Fruit fly (Drosophila melanogaster): Measurements from ENCODE around the gene Hers.

Hers gene

dm6 chrX:19848342-19848793, 17.6 kb upstream of the Hers start (continued):
- TF ChIP-seq z (GFP tag; IDR thresholded peaks at IDR 0.05), result no peak
- TF ChIP-seq Adf1 (GFP tag; IDR thresholded peaks at IDR 0.05), result peak; percentile 60
- peak; percentile 4 for TF ChIP-seq Abd-B (GFP tag; optimal IDR thresholded peaks at IDR 0.05)
- TF ChIP-seq onecut (GFP tag; IDR thresholded peaks at IDR 0.05), result no peak; the same call in none of the 2 replicates
- TF ChIP-seq Mes4 (GFP tag; optimal IDR thresholded peaks at IDR 0.05), result peak; percentile 65
- TF ChIP-seq Sry-β (GFP tag; optimal IDR thresholded peaks at IDR 0.05), result peak; percentile 52
- TF ChIP-seq bbx (GFP tag; IDR thresholded peaks at IDR 0.05; ENCODE audit: partially characterized antibody), result peak; percentile 69
- peak; percentile 64 for TF ChIP-seq maf-S (GFP tag; optimal IDR thresholded peaks at IDR 0.05)
- TF ChIP-seq Usf (GFP tag; optimal IDR thresholded peaks at IDR 0.05), result no peak
- TF ChIP-seq CG6813 (GFP tag; optimal IDR thresholded peaks at IDR 0.05), result peak; percentile 58
- TF ChIP-seq CG18262 (tag; optimal IDR thresholded peaks at IDR 0.05), result peak; percentile 47
- peak; percentile 59 for TF ChIP-seq Atf-2 (GFP tag; optimal IDR thresholded peaks at IDR 0.05)
- peak; percentile 65 for TF ChIP-seq E2f2 (GFP tag; IDR thresholded peaks at IDR 0.05)
- TF ChIP-seq nau (GFP tag; optimal IDR thresholded peaks at IDR 0.05), result no peak
- TF ChIP-seq bcd (GFP tag; optimal IDR thresholded peaks at IDR 0.05), result peak; percentile 69
- TF ChIP-seq CG16863 (GFP tag; optimal IDR thresholded peaks at IDR 0.05), result peak; percentile 72
- peak; percentile 54 for TF ChIP-seq NK7.1 (GFP tag; optimal IDR thresholded peaks at IDR 0.05)
- peak; percentile 57 for TF ChIP-seq D19B (GFP tag; optimal IDR thresholded peaks at IDR 0.05)
- peak; percentile 25 for TF ChIP-seq oc (tag; optimal IDR thresholded peaks at IDR 0.05)
- TF ChIP-seq ci (GFP tag; IDR thresholded peaks at IDR 0.05), result peak; percentile 87
- TF ChIP-seq vvl (GFP tag; IDR thresholded peaks at IDR 0.05), result peak; percentile 87
- peak; percentile 30; the same call in 1 of the 2 replicates for TF ChIP-seq inv (GFP tag; IDR thresholded peaks at IDR 0.05; ENCODE audit: partially characterized antibody)
- peak; percentile 97 for TF ChIP-seq Med (GFP tag)
- TF ChIP-seq CkIIα-i1 (GFP tag; IDR thresholded peaks at IDR 0.05), result no peak
- peak; percentile 38 for TF ChIP-seq Sox100B (GFP tag; optimal IDR thresholded peaks at IDR 0.05)
- TF ChIP-seq CG5245 (GFP tag; optimal IDR thresholded peaks at IDR 0.05), result peak; percentile 37
- TF ChIP-seq vfl (GFP tag; optimal IDR thresholded peaks at IDR 0.05), result peak; percentile 36
- peak; percentile 53 for TF ChIP-seq CG9727 (GFP tag; optimal IDR thresholded peaks at IDR 0.05)
- TF ChIP-seq Oli (tag; optimal IDR thresholded peaks at IDR 0.05), result peak; percentile 58
- no peak for TF ChIP-seq abd-A (tag; optimal IDR thresholded peaks at IDR 0.05)
- TF ChIP-seq CG31388 (GFP tag; optimal IDR thresholded peaks at IDR 0.05), result peak; percentile 4
- TF ChIP-seq Bteb2 (GFP tag; optimal IDR thresholded peaks at IDR 0.05), result peak; percentile 23
- TF ChIP-seq CG10274 (GFP tag; optimal IDR thresholded peaks at IDR 0.05), result no peak
- peak; percentile 70 for TF ChIP-seq CG34422 (GFP tag; IDR thresholded peaks at IDR 0.05)
- peak; percentile 8 for TF ChIP-seq CG12299 (tag; optimal IDR thresholded peaks at IDR 0.05)
- peak; percentile 70 for TF ChIP-seq jumu (GFP tag; optimal IDR thresholded peaks at IDR 0.05)
- TF ChIP-seq CG2116 (GFP tag; optimal IDR thresholded peaks at IDR 0.05), result peak; percentile 56
- peak; percentile 52 for TF ChIP-seq CoRest (tag; optimal IDR thresholded peaks at IDR 0.05)
- TF ChIP-seq CG7928 (GFP tag; optimal IDR thresholded peaks at IDR 0.05), result peak; percentile 41
- TF ChIP-seq CG14014 (GFP tag; IDR thresholded peaks at IDR 0.05), result peak; percentile 82
- TF ChIP-seq CG13123 (GFP tag; optimal IDR thresholded peaks at IDR 0.05), result peak; percentile 48
- no peak for TF ChIP-seq tll (GFP tag; optimal IDR thresholded peaks at IDR 0.05)
- TF ChIP-seq CG7786 (GFP tag; optimal IDR thresholded peaks at IDR 0.05), result peak; percentile 65
- TF ChIP-seq CG31224 (GFP tag; IDR thresholded peaks at IDR 0.05), result no peak
- TF ChIP-seq CG13894 (tag; optimal IDR thresholded peaks at IDR 0.05), result peak; percentile 28
- TF ChIP-seq unc-4 (GFP tag; IDR thresholded peaks at IDR 0.05; ENCODE audit: partially characterized antibody), result peak; percentile 36; the same call in 1 of the 2 replicates
- peak; percentile 73 for TF ChIP-seq CG2712 (tag; optimal IDR thresholded peaks at IDR 0.05)
- TF ChIP-seq Bgb (GFP tag; IDR thresholded peaks at IDR 0.05; ENCODE audit: partially characterized antibody), result peak; percentile 63
- TF ChIP-seq az2 (GFP tag; optimal IDR thresholded peaks at IDR 0.05), result peak; percentile 78
- no peak for TF ChIP-seq prd (optimal IDR thresholded peaks at IDR 0.05)
- TF ChIP-seq prd (GFP tag; IDR thresholded peaks at IDR 0.05), result peak; percentile 85
